Fruit fly (Drosophila melanogaster): ENCODE data around the gene beg.
A peak's percentile ranks its signal among the peaks of the same experiment; 100 is the strongest.

beg gene

DNA sequence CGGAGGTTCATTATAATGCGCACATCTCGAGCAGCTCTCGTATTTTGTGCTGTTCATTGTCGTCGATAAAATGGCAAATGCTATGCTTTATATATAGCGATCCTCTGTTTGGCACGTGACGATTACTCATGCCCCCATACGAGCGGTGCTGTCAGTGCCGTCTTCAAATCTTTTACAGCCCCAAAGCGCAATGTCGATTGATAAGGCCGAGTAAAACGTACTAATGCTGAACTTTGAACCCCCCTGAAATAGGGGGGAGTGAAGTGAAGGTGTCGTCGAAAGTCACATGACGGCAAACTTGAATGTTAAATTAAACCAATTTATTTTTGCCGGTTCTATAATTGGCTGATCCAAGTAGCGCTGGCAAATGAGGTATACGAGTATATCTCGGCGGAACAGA is 35.2 kb upstream of the beg start:
- TF ChIP-seq CG4496 (GFP tag; IDR thresholded peaks at IDR 0.05) (0 out of 3 replicates have a peak, but pooled peaks have one; percentile 26), gl (tag; optimal IDR thresholded peaks at IDR 0.05) (peak; percentile 19), Pif1B (GFP tag; optimal IDR thresholded peaks at IDR 0.05) (no peak)

DNA sequence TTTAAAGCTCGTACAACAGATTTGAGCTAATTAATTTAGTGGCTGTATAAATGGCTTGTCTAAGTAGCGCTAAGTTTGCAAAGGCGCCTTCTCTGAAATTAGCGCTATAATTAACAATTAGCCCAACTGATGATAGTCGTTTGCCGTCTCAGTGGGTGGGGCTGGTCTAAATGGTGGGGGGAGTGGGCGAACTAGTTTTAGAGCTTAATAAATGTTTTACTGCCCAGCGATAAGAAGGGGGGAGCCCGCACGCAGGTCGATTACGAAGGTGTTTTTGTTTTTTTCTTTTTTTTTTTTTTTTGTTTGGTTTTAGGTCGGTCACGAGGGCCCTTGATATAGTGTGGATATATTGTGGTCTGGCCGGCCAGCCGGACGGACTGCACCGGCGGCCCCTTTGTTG is 34.4 kb upstream of the beg start:
- TF ChIP-seq EcR (GFP tag; optimal IDR thresholded peaks at IDR 0.05), result peak; percentile 21
- 0 out of 3 replicates have a peak, but pooled peaks have one; percentile 14 for TF ChIP-seq fd96Ca (GFP tag; IDR thresholded peaks at IDR 0.05)
- no peak for TF ChIP-seq CG34367 (tag; optimal IDR thresholded peaks at IDR 0.05)

DNA sequence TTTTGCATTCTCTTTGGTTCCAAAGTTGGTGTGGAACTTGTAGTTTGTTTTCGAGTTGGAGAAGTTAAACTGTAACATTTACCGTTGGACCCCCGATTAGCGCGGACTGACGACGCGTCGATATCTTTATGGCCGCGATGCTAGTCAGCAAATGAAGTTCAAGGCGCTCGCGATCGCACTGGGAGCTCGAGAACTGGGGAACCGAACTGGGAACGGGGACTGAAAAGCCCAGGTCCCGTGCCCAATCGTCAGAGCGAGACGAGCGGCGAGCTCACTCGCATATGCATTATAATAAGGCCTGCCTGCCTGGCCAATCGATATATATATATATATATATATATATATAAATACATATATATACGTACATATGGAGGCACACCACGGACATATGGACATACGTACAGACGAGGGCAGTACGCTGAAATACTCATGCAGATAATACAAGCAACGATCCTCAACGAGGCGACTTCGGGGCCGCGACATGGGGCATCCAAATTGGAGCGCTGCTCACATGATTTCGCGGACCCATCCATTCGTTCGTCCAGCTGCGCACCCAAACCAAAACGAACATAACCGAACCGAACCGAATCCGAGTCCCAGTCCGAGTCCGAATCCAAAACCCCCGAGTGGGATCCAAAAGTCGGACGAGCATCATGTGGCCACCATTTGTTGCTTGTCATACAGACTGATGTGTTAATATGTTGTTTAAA is 33.2 kb upstream of the beg start:
- peak; percentile 32; the same call in 1 of the 3 replicates for TF ChIP-seq CG4496 (GFP tag; IDR thresholded peaks at IDR 0.05)
- TF ChIP-seq Pif1B (GFP tag; optimal IDR thresholded peaks at IDR 0.05), result no peak
- no peak for TF ChIP-seq rn (GFP tag; IDR thresholded peaks at IDR 0.05)
- peak; percentile 84 for TF ChIP-seq CG13204 (GFP tag; optimal IDR thresholded peaks at IDR 0.05)
- TF ChIP-seq EcR (GFP tag; optimal IDR thresholded peaks at IDR 0.05), result peak; percentile 82
- no peak for TF ChIP-seq D1 (tag; optimal IDR thresholded peaks at IDR 0.05)
- TF ChIP-seq CG12605 (GFP tag; IDR thresholded peaks at IDR 0.05), result 0 out of 2 replicates have a peak, but pooled peaks have one; percentile 8

DNA sequence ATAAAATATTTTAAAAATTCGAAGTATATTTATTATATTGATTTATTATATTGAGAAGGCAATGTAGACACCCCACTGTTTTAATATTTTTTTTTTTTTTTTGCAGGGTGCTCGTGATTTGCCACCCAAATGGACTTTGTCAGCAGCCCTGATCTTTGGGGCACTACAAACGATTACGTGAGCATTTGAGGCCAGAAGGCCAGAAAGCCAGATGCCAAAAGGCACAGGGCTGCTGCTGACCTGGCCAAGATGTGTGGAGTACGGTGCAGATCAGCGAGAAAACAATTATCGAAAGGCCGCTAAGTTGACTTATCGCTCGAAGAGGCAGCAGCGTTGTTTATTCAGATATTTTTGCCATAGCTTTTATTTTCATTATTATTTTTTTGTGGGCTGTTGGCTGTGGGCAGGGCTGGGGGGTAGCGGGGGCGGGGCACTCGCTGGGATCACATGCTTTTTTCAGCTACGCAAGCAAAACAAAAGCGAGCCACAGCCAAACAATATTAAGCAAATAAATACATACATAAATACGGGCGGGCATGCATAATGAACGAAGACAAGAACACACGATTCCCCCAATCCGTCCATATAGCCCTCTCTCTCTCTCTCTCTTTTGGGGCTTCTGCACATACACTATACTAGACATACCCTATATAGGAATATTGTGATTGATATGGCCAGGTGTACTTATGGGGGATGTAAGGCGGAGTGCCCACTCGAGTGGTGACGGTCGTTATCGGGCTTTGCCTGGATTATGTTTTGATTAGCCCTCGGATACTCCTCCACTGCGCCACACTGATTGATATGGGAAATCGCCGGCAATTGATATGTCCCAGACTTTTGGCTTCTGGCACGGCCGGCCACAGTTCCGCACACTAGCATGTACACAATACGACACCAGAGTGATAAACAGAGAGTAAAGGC is 32.0 kb upstream of the beg start:
- TF ChIP-seq gl (tag; optimal IDR thresholded peaks at IDR 0.05) (no peak), CG4496 (GFP tag; IDR thresholded peaks at IDR 0.05) (0 out of 3 replicates have a peak, but pooled peaks have one; percentile 25)

DNA sequence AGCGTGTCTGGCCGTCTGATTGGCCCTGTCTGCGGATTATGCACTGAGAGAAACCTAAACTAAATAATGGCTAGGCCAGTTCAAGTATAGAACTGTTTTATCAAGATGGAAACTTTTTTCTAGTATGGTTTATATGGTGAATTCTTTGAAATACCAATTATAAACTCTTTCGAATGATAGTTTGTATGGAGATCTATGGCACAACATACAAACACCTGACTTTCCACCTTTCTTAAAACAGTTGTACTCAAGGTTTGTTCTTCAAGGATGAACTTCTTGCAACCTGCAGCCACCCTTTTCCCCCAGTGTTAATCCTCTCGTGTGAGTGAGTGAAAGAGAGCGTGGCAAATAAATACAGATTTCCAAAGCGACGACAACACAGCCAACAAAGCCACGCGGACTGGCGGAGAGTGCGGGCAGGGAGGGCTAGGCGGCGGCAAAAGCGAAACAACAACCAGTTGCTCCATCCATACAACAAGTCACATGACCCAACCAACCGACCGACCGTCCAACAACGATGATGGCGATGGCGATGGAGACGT is 31.2 kb upstream of the beg start:
- peak; percentile 84 for TF ChIP-seq Snoo (tag; optimal IDR thresholded peaks at IDR 0.05)
- TF ChIP-seq EcR (GFP tag; optimal IDR thresholded peaks at IDR 0.05), result peak; percentile 76
- TF ChIP-seq CG15710 (tag; optimal IDR thresholded peaks at IDR 0.05), result peak; percentile 96
- TF ChIP-seq CG8159 (tag; optimal IDR thresholded peaks at IDR 0.05), result peak; percentile 97
- peak; percentile 90 for TF ChIP-seq CG13204 (GFP tag; optimal IDR thresholded peaks at IDR 0.05)
- TF ChIP-seq D1 (tag; optimal IDR thresholded peaks at IDR 0.05), result peak; percentile 71
- peak; percentile 93 for TF ChIP-seq CG34367 (tag; optimal IDR thresholded peaks at IDR 0.05)
- TF ChIP-seq fd96Ca (GFP tag; IDR thresholded peaks at IDR 0.05), result peak; percentile 85
- peak; percentile 88 for TF ChIP-seq CG4496 (GFP tag; IDR thresholded peaks at IDR 0.05)
- TF ChIP-seq CG14655 (GFP tag; optimal IDR thresholded peaks at IDR 0.05), result peak; percentile 89
- TF ChIP-seq CG32121 (GFP tag; IDR thresholded peaks at IDR 0.05), result peak; percentile 85
- TF ChIP-seq Pif1B (GFP tag; optimal IDR thresholded peaks at IDR 0.05), result peak; percentile 84
- TF ChIP-seq CG17806 (tag; optimal IDR thresholded peaks at IDR 0.05), result peak; percentile 92
- TF ChIP-seq Ets98B (GFP tag; IDR thresholded peaks at IDR 0.05), result peak; percentile 71
- peak; percentile 76 for TF ChIP-seq rn (GFP tag; IDR thresholded peaks at IDR 0.05)
- peak; percentile 84 for TF ChIP-seq Pif1A (GFP tag; optimal IDR thresholded peaks at IDR 0.05)
- peak; percentile 70 for TF ChIP-seq gl (tag; optimal IDR thresholded peaks at IDR 0.05)
- TF ChIP-seq CG8301 (tag; optimal IDR thresholded peaks at IDR 0.05), result peak; percentile 85
- TF ChIP-seq CG10348 (GFP tag; IDR thresholded peaks at IDR 0.05), result peak; percentile 75
- TF ChIP-seq CG12605 (GFP tag; IDR thresholded peaks at IDR 0.05), result 0 out of 2 replicates have a peak, but pooled peaks have one; percentile 38
- peak; percentile 85 for TF ChIP-seq CG9948 (tag; optimal IDR thresholded peaks at IDR 0.05)

DNA sequence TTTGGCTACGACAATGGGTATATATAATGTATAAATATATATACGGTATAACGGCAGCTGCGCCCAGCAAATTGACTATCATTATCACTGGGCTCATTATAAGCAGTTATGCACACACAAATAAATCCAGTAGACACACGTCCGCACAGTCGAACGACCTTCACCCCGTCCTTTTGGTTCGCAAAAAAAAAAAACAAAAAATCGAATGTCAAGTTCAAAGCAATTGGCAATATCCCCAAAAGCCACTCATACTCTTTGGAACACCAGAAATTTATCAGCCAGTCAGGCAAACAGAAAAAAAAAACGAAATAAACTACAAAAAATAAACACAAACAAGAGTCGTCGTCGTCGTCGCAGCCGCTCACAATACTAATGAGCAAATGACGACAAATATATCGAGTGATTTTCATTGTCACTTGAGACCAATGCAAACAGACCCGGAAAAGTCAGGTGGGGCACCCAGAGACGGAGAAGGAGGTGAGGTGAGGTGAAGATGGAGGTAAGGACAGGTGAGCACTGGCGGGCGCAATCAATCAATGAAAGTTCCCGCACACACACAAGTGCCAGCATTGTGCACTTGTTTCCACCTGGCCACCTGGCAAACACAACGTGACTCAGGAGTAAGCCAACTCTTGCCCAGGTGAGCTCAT is 30.6 kb upstream of the beg start:
- peak; percentile 37 for TF ChIP-seq EcR (GFP tag; optimal IDR thresholded peaks at IDR 0.05)
- no peak for TF ChIP-seq Pif1B (GFP tag; optimal IDR thresholded peaks at IDR 0.05)
- no peak for TF ChIP-seq CG9948 (tag; optimal IDR thresholded peaks at IDR 0.05)
- TF ChIP-seq CG13204 (GFP tag; optimal IDR thresholded peaks at IDR 0.05), result no peak
- TF ChIP-seq Snoo (tag; optimal IDR thresholded peaks at IDR 0.05), result no peak
- TF ChIP-seq CG17806 (tag; optimal IDR thresholded peaks at IDR 0.05), result peak; percentile 17
- TF ChIP-seq CG8301 (tag; optimal IDR thresholded peaks at IDR 0.05), result no peak
- TF ChIP-seq D1 (tag; optimal IDR thresholded peaks at IDR 0.05), result no peak
- TF ChIP-seq CG12605 (GFP tag; IDR thresholded peaks at IDR 0.05), result no peak
- no peak for TF ChIP-seq gl (tag; optimal IDR thresholded peaks at IDR 0.05)
- TF ChIP-seq CG10348 (GFP tag; IDR thresholded peaks at IDR 0.05), result 0 out of 2 replicates have a peak, but pooled peaks have one; percentile 20
- peak; percentile 30 for TF ChIP-seq CG15710 (tag; optimal IDR thresholded peaks at IDR 0.05)
- no peak for TF ChIP-seq CG14655 (GFP tag; optimal IDR thresholded peaks at IDR 0.05)
- peak; percentile 24; the same call in 1 of the 3 replicates for TF ChIP-seq CG4496 (GFP tag; IDR thresholded peaks at IDR 0.05)
- no peak for TF ChIP-seq CG34367 (tag; optimal IDR thresholded peaks at IDR 0.05)
- no peak for TF ChIP-seq Ets98B (GFP tag; IDR thresholded peaks at IDR 0.05)
- TF ChIP-seq Pif1A (GFP tag; optimal IDR thresholded peaks at IDR 0.05), result peak; percentile 46
- TF ChIP-seq CG32121 (GFP tag; IDR thresholded peaks at IDR 0.05), result no peak; the same call in 1 of the 2 replicates
- TF ChIP-seq rn (GFP tag; IDR thresholded peaks at IDR 0.05), result no peak
- TF ChIP-seq fd96Ca (GFP tag; IDR thresholded peaks at IDR 0.05), result 0 out of 3 replicates have a peak, but pooled peaks have one; percentile 64
- no peak for TF ChIP-seq CG8159 (tag; optimal IDR thresholded peaks at IDR 0.05)

All from whole organism, pupa.